Fruit fly (Drosophila melanogaster) whole organism, embryonic: ENCODE results near the gene Peritrophin-15a.

ENCODE experiments used
- Asciz ChIP-seq: fragments of 200-800 bp; sonication (Bioruptor generic); optimal IDR thresholded peaks from 2 replicates; lab custom pipeline; 2017; ENCODE audit warnings: missing biosample characterization, mild to moderate bottlenecking, missing genetic modification characterization, missing genetic modification reagents
- CG1024 ChIP-seq: fragments of 200-800 bp; sonication (Bioruptor generic); IDR thresholded peaks from 2 replicates; pipeline ENCODE4 v1.3.6; 2022; ENCODE audit warnings: missing biosample characterization, missing genetic modification characterization
- CG10979 ChIP-seq: fragments of 200-800 bp; sonication (Bioruptor generic); optimal IDR thresholded peaks from 2 replicates; lab custom pipeline; 2018; ENCODE audit warnings: missing biosample characterization, mild to moderate bottlenecking, missing genetic modification characterization, moderate library complexity
- CG11723 ChIP-seq: fragments of 200-800 bp; sonication (Bioruptor generic); optimal IDR thresholded peaks from 2 replicates; lab custom pipeline; 2017; ENCODE audit warnings: missing biosample characterization, mild to moderate bottlenecking, missing genetic modification characterization
- CG12391 ChIP-seq: fragments of 200-800 bp; sonication (Bioruptor generic); optimal IDR thresholded peaks from 3 replicates; lab custom pipeline; 2018; ENCODE audit warnings: missing biosample characterization, mild to moderate bottlenecking, missing genetic modification characterization, moderate library complexity
- CG13624 ChIP-seq: fragments of 200-800 bp; sonication (Bioruptor generic); optimal IDR thresholded peaks from 2 replicates; lab custom pipeline; 2016; ENCODE audit warnings: missing biosample characterization, missing genetic modification characterization
- CG14050 ChIP-seq: fragments of 200-800 bp; sonication (Bioruptor generic); IDR thresholded peaks from 3 replicates; pipeline ENCODE4 v1.3.6; 2022; ENCODE audit warnings: missing biosample characterization, missing genetic modification characterization
- CG15073 ChIP-seq: fragments of 200-800 bp; sonication (Bioruptor generic); optimal IDR thresholded peaks from 2 replicates; lab custom pipeline; 2016; ENCODE audit warnings: missing biosample characterization, missing genetic modification characterization
- CG15514 ChIP-seq: fragments of 200-800 bp; sonication (Bioruptor generic); optimal IDR thresholded peaks from 3 replicates; lab custom pipeline; 2017; ENCODE audit warnings: missing biosample characterization, missing genetic modification characterization, mild to moderate bottlenecking, moderate library complexity, missing genetic modification reagents
- CG15601 ChIP-seq: fragments of 200-800 bp; sonication (Bioruptor generic); optimal IDR thresholded peaks from 3 replicates; lab custom pipeline; 2019; ENCODE audit warnings: missing biosample characterization, mild to moderate bottlenecking, missing genetic modification characterization, moderate library complexity
- CG16863 ChIP-seq: fragments of 200-800 bp; sonication (Bioruptor generic); optimal IDR thresholded peaks from 3 replicates; lab custom pipeline; 2016; ENCODE audit warnings: missing biosample characterization, missing genetic modification characterization
- CG17186 ChIP-seq: fragments of 200-800 bp; sonication (Bioruptor generic); optimal IDR thresholded peaks from 3 replicates; lab custom pipeline; 2017; ENCODE audit warnings: missing biosample characterization, missing genetic modification reagents, missing genetic modification characterization
- CG17612 ChIP-seq: fragments of 200-800 bp; sonication (Bioruptor generic); IDR thresholded peaks from 2 replicates; pipeline ENCODE4 v1.3.6; 2022; ENCODE audit warnings: missing biosample characterization, missing genetic modification characterization
- CG18599 ChIP-seq: fragments of 200-800 bp; sonication (Bioruptor generic); optimal IDR thresholded peaks from 3 replicates; lab custom pipeline; 2017; ENCODE audit warnings: missing biosample characterization, missing genetic modification characterization, mild to moderate bottlenecking, moderate library complexity, missing genetic modification reagents
- CG2712 ChIP-seq: fragments of 200-800 bp; optimal IDR thresholded peaks from 3 replicates; lab custom pipeline; 2019; ENCODE audit warnings: missing biosample characterization, mild to moderate bottlenecking, missing genetic modification characterization, moderate library complexity
- CG30403 ChIP-seq: fragments of 200-800 bp; sonication (Bioruptor generic); optimal IDR thresholded peaks from 3 replicates; lab custom pipeline; 2016; ENCODE audit warnings: missing biosample characterization, missing genetic modification characterization
- CG31365 ChIP-seq: fragments of 200-800 bp; sonication (Bioruptor generic); optimal IDR thresholded peaks from 2 replicates; lab custom pipeline; 2018; ENCODE audit warnings: missing biosample characterization, mild to moderate bottlenecking, missing genetic modification characterization
- CG3407 ChIP-seq: fragments of 200-800 bp; sonication (Bioruptor generic); optimal IDR thresholded peaks from 2 replicates; lab custom pipeline; 2018; ENCODE audit warnings: missing biosample characterization, mild to moderate bottlenecking, missing genetic modification characterization
- CG4282 ChIP-seq: fragments of 200-800 bp; sonication (Bioruptor generic); optimal IDR thresholded peaks from 2 replicates; lab custom pipeline; 2016; ENCODE audit warnings: missing biosample characterization, missing genetic modification characterization
- CG4707 ChIP-seq: fragments of 200-800 bp; sonication (Bioruptor generic); optimal IDR thresholded peaks from 2 replicates; lab custom pipeline; 2018; ENCODE audit warnings: missing biosample characterization, mild to moderate bottlenecking, missing genetic modification characterization, moderate library complexity
- CG5180 ChIP-seq: fragments of 200-800 bp; sonication (Bioruptor generic); optimal IDR thresholded peaks from 3 replicates; lab custom pipeline; 2017; ENCODE audit warnings: missing biosample characterization, missing genetic modification characterization, mild to moderate bottlenecking, moderate library complexity, missing genetic modification reagents
- CG6175 ChIP-seq: fragments of 200-800 bp; sonication (Bioruptor generic); IDR thresholded peaks from 3 replicates; pipeline ENCODE4 v1.3.6; 2022; ENCODE audit warnings: missing biosample characterization, missing genetic modification characterization
- CG6254 ChIP-seq: fragments of 200-800 bp; sonication (Bioruptor generic); optimal IDR thresholded peaks from 3 replicates; lab custom pipeline; 2017; ENCODE audit warnings: mild to moderate bottlenecking, missing biosample characterization, missing genetic modification reagents, missing genetic modification characterization
- CG6813 ChIP-seq: fragments of 200-800 bp; sonication (Bioruptor generic); optimal IDR thresholded peaks from 2 replicates; lab custom pipeline; 2017; ENCODE audit warnings: missing biosample characterization, missing genetic modification characterization, mild to moderate bottlenecking, moderate library complexity, missing genetic modification reagents
- CG7271 ChIP-seq: fragments of 200-800 bp; sonication (Bioruptor generic); optimal IDR thresholded peaks from 2 replicates; lab custom pipeline; 2018; ENCODE audit warnings: missing biosample characterization, mild to moderate bottlenecking, missing genetic modification characterization, moderate library complexity
- CG8924 ChIP-seq: fragments of 200-800 bp; optimal IDR thresholded peaks from 3 replicates; lab custom pipeline; 2019; ENCODE audit warnings: missing biosample characterization, mild to moderate bottlenecking, missing genetic modification characterization, moderate library complexity
- CTCF ChIP-seq: fragments of 200-800 bp; sonication (Bioruptor generic); optimal IDR thresholded peaks from 2 replicates; lab custom pipeline; 2017; ENCODE audit warnings: missing biosample characterization, mild to moderate bottlenecking, missing genetic modification characterization, moderate library complexity
- D19A ChIP-seq: fragments of 200-800 bp; optimal IDR thresholded peaks from 3 replicates; lab custom pipeline; 2019; ENCODE audit warnings: missing biosample characterization, mild to moderate bottlenecking, missing genetic modification characterization, moderate library complexity
- Hand ChIP-seq: fragments of 200-800 bp; sonication (Bioruptor generic); optimal IDR thresholded peaks from 2 replicates; lab custom pipeline; 2017; ENCODE audit warnings: mild to moderate bottlenecking, missing biosample characterization, missing genetic modification reagents, missing genetic modification characterization
- Hmr ChIP-seq: fragments of 200-800 bp; sonication (Bioruptor generic); optimal IDR thresholded peaks from 3 replicates; lab custom pipeline; 2017; ENCODE audit warnings: mild to moderate bottlenecking, missing biosample characterization, missing genetic modification reagents, missing genetic modification characterization
- MBD-R2 ChIP-seq: fragments of 200-800 bp; sonication (Bioruptor generic); IDR thresholded peaks from 2 replicates; pipeline ENCODE4 v1.3.6; 2022; ENCODE audit warnings: missing biosample characterization, missing genetic modification characterization
- MESR4 ChIP-seq: fragments of 200-800 bp; sonication (Bioruptor generic); optimal IDR thresholded peaks from 2 replicates; lab custom pipeline; 2018; ENCODE audit warnings: missing biosample characterization, mild to moderate bottlenecking, missing genetic modification characterization, moderate library complexity
- Max ChIP-seq: fragments of 200-800 bp; sonication (Bioruptor generic); optimal IDR thresholded peaks from 2 replicates; lab custom pipeline; 2016; ENCODE audit warnings: missing biosample characterization, mild to moderate bottlenecking, missing genetic modification characterization
- PHDP ChIP-seq: fragments of 200-800 bp; sonication (Bioruptor generic); optimal IDR thresholded peaks from 3 replicates; lab custom pipeline; 2018; ENCODE audit warnings: missing biosample characterization, mild to moderate bottlenecking, missing genetic modification characterization, moderate library complexity
- Poxn ChIP-seq: fragments of 200-800 bp; sonication (Bioruptor generic); IDR thresholded peaks from 2 replicates; pipeline ENCODE4 v1.3.6; 2022; ENCODE audit warnings: missing biosample characterization, missing genetic modification characterization
- Sry-β ChIP-seq: fragments of 200-800 bp; sonication (Bioruptor generic); optimal IDR thresholded peaks from 2 replicates; lab custom pipeline; 2018; ENCODE audit warnings: missing biosample characterization, mild to moderate bottlenecking, missing genetic modification characterization, moderate library complexity
- ac ChIP-seq: fragments of 200-800 bp; sonication (Bioruptor generic); optimal IDR thresholded peaks from 3 replicates; lab custom pipeline; 2017; ENCODE audit warnings: missing biosample characterization, mild to moderate bottlenecking, missing genetic modification characterization
- ci ChIP-seq: fragments of 200-800 bp; sonication (Bioruptor generic); IDR thresholded peaks from 3 replicates; pipeline ENCODE4 v1.3.6; 2022; ENCODE audit warnings: missing biosample characterization, missing genetic modification characterization
- ewg ChIP-seq: fragments of 200-800 bp; sonication (Bioruptor generic); optimal IDR thresholded peaks from 3 replicates; lab custom pipeline; 2017; ENCODE audit warnings: mild to moderate bottlenecking, missing biosample characterization, missing genetic modification reagents, missing genetic modification characterization
- fd96Cb ChIP-seq: fragments of 200-800 bp; sonication (Bioruptor generic); optimal IDR thresholded peaks from 2 replicates; lab custom pipeline; 2018; ENCODE audit warnings: missing biosample characterization, mild to moderate bottlenecking, missing genetic modification characterization, moderate library complexity
- gsb ChIP-seq: fragments of 200-800 bp; sonication (Bioruptor generic); IDR thresholded peaks from 2 replicates; pipeline ENCODE4 v1.3.6; 2022; ENCODE audit warnings: missing biosample characterization, missing genetic modification characterization
- inv ChIP-seq: fragments of 200-800 bp; sonication (Bioruptor generic); IDR thresholded peaks from 2 replicates; pipeline ENCODE4 v1.3.6; 2022; ENCODE audit warnings: missing biosample characterization, missing genetic modification characterization; ENCODE audit not compliant: partially characterized antibody
- mld ChIP-seq: fragments of 200-800 bp; sonication (Bioruptor generic); IDR thresholded peaks from 3 replicates; pipeline ENCODE4 v1.3.6; 2022; ENCODE audit warnings: missing biosample characterization, missing genetic modification characterization; ENCODE audit not compliant: partially characterized antibody
- pb ChIP-seq: fragments of 200-800 bp; sonication (Bioruptor generic); optimal IDR thresholded peaks from 3 replicates; lab custom pipeline; 2016; ENCODE audit warnings: missing biosample characterization, missing genetic modification characterization
- pita ChIP-seq: fragments of 200-800 bp; sonication (Bioruptor generic); optimal IDR thresholded peaks from 2 replicates; lab custom pipeline; 2017; ENCODE audit warnings: missing biosample characterization, mild to moderate bottlenecking, missing genetic modification characterization
- sd ChIP-seq: fragments of 200-800 bp; sonication (Bioruptor generic); optimal IDR thresholded peaks from 3 replicates; lab custom pipeline; 2018; ENCODE audit warnings: missing biosample characterization, mild to moderate bottlenecking, missing genetic modification characterization, moderate library complexity
- sens ChIP-seq: fragments of 200-800 bp; sonication (Bioruptor generic); peaks from one replicate; lab custom pipeline; 2016; ENCODE audit warnings: missing biosample characterization, missing genetic modification characterization
- slp2 ChIP-seq: fragments of 200-800 bp; sonication (Bioruptor generic); optimal IDR thresholded peaks from 2 replicates; lab custom pipeline; 2016; ENCODE audit warnings: missing biosample characterization, missing genetic modification characterization
- wdn ChIP-seq: fragments of 200-800 bp; sonication (Bioruptor generic); IDR thresholded peaks from 2 replicates; pipeline ENCODE4 v1.3.6; 2022; ENCODE audit warnings: missing biosample characterization, missing genetic modification characterization
- wor ChIP-seq: fragments of 200-800 bp; sonication (Bioruptor generic); IDR thresholded peaks from 2 replicates; pipeline ENCODE4 v1.3.6; 2022; ENCODE audit warnings: missing biosample characterization, missing genetic modification characterization

Peritrophin-15a gene

dm6 chr2L:8423460-8424089 is 27.7 kb upstream of the Peritrophin-15a start (continued):
- TF ChIP-seq ewg (no peak), Max (GFP tag; lab: Kevin White, UChicago) (no peak), CG17186 (GFP tag; lab: Kevin White, UChicago) (no peak), wdn (0 out of 2 replicates have a peak, but pooled peaks have one; percentile 12), CG15601 (tag; lab: Kevin White, UChicago) (peak; percentile 25), wor (GFP tag; lab: Robert Waterston, UW) (no peak), ac (GFP tag; lab: Kevin White, UChicago) (no peak), pb (GFP tag; lab: Kevin White, UChicago) (no peak), CG3407 (peak; percentile 24), CG10979 (peak; percentile 22), CG5180 (GFP tag; lab: Kevin White, UChicago) (peak; percentile 9), PHDP (peak; percentile 26), CG16863 (GFP tag; lab: Kevin White, UChicago) (no peak), ci (GFP tag; lab: Robert Waterston, UW) (peak; percentile 19; the same call in 1 of the 3 replicates), slp2 (GFP tag; lab: Kevin White, UChicago) (no peak), CG7271 (no peak), pita (no peak), CTCF (no peak), MBD-R2 (GFP tag; lab: Robert Waterston, UW) (no peak), mld (GFP tag; lab: Robert Waterston, UW) (no peak), CG4282 (GFP tag; lab: Kevin White, UChicago) (no peak), CG17612 (GFP tag; lab: Robert Waterston, UW) (no peak), CG18599 (GFP tag; lab: Kevin White, UChicago) (no peak), CG31365 (tag; lab: Kevin White, UChicago) (no peak), CG6175 (GFP tag; lab: Robert Waterston, UW) (no peak), CG6254 (GFP tag; lab: Kevin White, UChicago) (no peak), CG8924 (tag; lab: Kevin White, UChicago) (peak; percentile 15), Poxn (GFP tag; lab: Robert Waterston, UW) (no peak), inv (GFP tag; lab: Robert Waterston, UW) (no peak), fd96Cb (tag; lab: Kevin White, UChicago) (no peak), CG1024 (GFP tag; lab: Robert Waterston, UW) (no peak), CG12391 (tag; lab: Kevin White, UChicago) (peak; percentile 14), CG15514 (no peak), CG2712 (tag; lab: Kevin White, UChicago) (peak; percentile 47), Hand (GFP tag; lab: Kevin White, UChicago) (no peak), MESR4 (GFP tag; lab: Kevin White, UChicago) (no peak), CG15073 (GFP tag; lab: Kevin White, UChicago) (no peak), Asciz (GFP tag; lab: Kevin White, UChicago) (peak; percentile 2), CG30403 (GFP tag; lab: Kevin White, UChicago) (no peak), CG13624 (GFP tag; lab: Kevin White, UChicago) (no peak), D19A (tag; lab: Kevin White, UChicago) (peak; percentile 40), sd (tag; lab: Kevin White, UChicago) (peak; percentile 95), CG6813 (GFP tag; lab: Kevin White, UChicago) (no peak), gsb (GFP tag; lab: Robert Waterston, UW) (no peak), CG14050 (no peak), Hmr (GFP tag; lab: Kevin White, UChicago) (no peak), sens (peak; percentile 84), Sry-β (peak; percentile 92), CG11723 (GFP tag; lab: Kevin White, UChicago) (no peak), CG4707 (GFP tag; lab: Kevin White, UChicago) (peak; percentile 45)
